Worm (Caenorhabditis elegans): ENCODE results near the gene srt-17.

DNA sequence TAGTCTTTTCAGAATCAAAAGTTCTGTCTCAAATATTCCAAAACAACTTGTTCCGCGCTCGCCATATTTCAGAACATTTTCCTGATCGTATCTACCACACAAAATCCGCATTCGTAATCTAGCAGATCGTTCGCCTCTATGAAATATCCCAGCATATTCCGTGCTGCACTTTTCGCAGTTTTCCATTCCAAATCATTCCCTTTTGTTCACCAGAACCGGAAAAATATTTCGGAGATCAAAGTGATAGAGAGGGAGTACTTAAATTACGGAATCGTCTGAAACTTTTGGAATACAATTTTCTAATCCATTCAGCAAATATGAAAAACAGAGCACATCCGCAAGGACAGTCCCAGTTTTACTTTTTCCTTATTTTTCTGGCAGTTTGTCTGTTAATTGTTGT lies 37.0 kb downstream of the srt-17 start, which contains the start of gene K06H6.1:
- TF ChIP-seq ama-1 (optimal IDR thresholded peaks at IDR 0.05) = no peak
- no peak for TF ChIP-seq ama-1 (GFP tag; optimal IDR thresholded peaks at IDR 0.05)
- TF ChIP-seq hrde-1 (tag; optimal IDR thresholded peaks at IDR 0.05; ENCODE audit: borderline replicate concordance) = no peak
- TF ChIP-seq F37B4.10 (GFP tag; IDR thresholded peaks at IDR 0.05) = no peak
- TF ChIP-seq unc-62 (GFP tag; optimal IDR thresholded peaks at IDR 0.05) = no peak
- TF ChIP-seq C06A6.2 (GFP tag; conservative IDR thresholded peaks at IDR 0.05) = no peak
- TF ChIP-seq somi-1 (GFP tag; optimal IDR thresholded peaks at IDR 0.05) = no peak
